Worm (Caenorhabditis elegans): ENCODE results near the gene srz-10.

ce11 chrV:15272263-15272662 lies 36.6 kb downstream of the srz-10 start, which contains the start of gene T10H4.4:
- TF ChIP-seq aly-2 (tag; optimal IDR thresholded peaks at IDR 0.05) (no peak), dpl-1 (GFP tag; optimal IDR thresholded peaks at IDR 0.05) (no peak), egl-27 (tag; optimal IDR thresholded peaks at IDR 0.05) (no peak), lin-38 (GFP tag; IDR thresholded peaks at IDR 0.05) (no peak), F49E8.2 (tag; optimal IDR thresholded peaks at IDR 0.05; ENCODE audit: borderline replicate concordance) (no peak), T20F7.1 (GFP tag; optimal IDR thresholded peaks at IDR 0.05) (no peak)
